Fruit fly (Drosophila melanogaster): Measurements from ENCODE around the gene CG34165.

The CG34165 gene

DNA sequence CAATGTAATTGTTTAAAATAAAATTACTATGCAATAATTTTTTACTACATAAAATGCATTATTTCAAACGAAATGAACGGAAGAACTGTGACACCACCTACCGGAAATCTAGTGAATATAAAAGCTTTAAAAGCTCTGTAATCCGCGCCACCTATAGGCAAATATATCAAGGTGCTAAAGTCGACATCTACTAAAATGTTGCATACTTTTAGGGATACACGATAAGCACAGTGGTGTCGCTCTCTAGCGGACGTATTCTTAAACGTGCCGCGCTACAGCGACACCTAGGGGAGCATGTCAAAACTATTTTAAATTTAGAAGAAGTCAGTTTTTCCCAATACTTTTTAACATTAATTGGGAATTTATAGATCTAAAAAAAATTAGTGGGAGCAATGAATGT is 7.4 kb upstream of the CG34165 start (continued):
- TF ChIP-seq tap (tag; optimal IDR thresholded peaks at IDR 0.05), result no peak
- TF ChIP-seq CG1529 (GFP tag; optimal IDR thresholded peaks at IDR 0.05), result no peak
- TF ChIP-seq Camta (GFP tag; optimal IDR thresholded peaks at IDR 0.05), result peak; percentile 85
- no peak for TF ChIP-seq crp (GFP tag; optimal IDR thresholded peaks at IDR 0.05)
- TF ChIP-seq CG31365 (tag; optimal IDR thresholded peaks at IDR 0.05), result peak; percentile 66
- peak; percentile 65 for TF ChIP-seq CG17912 (GFP tag; optimal IDR thresholded peaks at IDR 0.05)
- TF ChIP-seq CG3847 (GFP tag; IDR thresholded peaks at IDR 0.05), result peak; percentile 77
- TF ChIP-seq dmrt99B (tag; optimal IDR thresholded peaks at IDR 0.05), result peak; percentile 66
- peak; percentile 56; the same call in 1 of the 2 replicates for TF ChIP-seq Xrp1 (GFP tag; IDR thresholded peaks at IDR 0.05)
- no peak for TF ChIP-seq CG12219 (GFP tag; optimal IDR thresholded peaks at IDR 0.05)
- no peak for TF ChIP-seq CG16813 (GFP tag; IDR thresholded peaks at IDR 0.05; ENCODE audit: partially characterized antibody)
- TF ChIP-seq slou (GFP tag; optimal IDR thresholded peaks at IDR 0.05), result peak; percentile 39
- peak; percentile 54 for TF ChIP-seq da (GFP tag; optimal IDR thresholded peaks at IDR 0.05)
- TF ChIP-seq CG11696 (GFP tag; IDR thresholded peaks at IDR 0.05), result 0 out of 2 replicates have a peak, but pooled peaks have one; percentile 28
- no peak for TF ChIP-seq chm (GFP tag; IDR thresholded peaks at IDR 0.05)
- no peak for TF ChIP-seq CG3407 (GFP tag; optimal IDR thresholded peaks at IDR 0.05)
- TF ChIP-seq p53 (GFP tag; optimal IDR thresholded peaks at IDR 0.05), result peak; percentile 80
- TF ChIP-seq BEAF-32 (GFP tag; optimal IDR thresholded peaks at IDR 0.05), result no peak
- peak; percentile 27 for TF ChIP-seq CG10565 (GFP tag; optimal IDR thresholded peaks at IDR 0.05)
- no peak for TF ChIP-seq Sin3A (optimal IDR thresholded peaks at IDR 0.05)
- peak; percentile 71 for TF ChIP-seq jumu (GFP tag; optimal IDR thresholded peaks at IDR 0.05)
- peak; percentile 49; the same call in 1 of the 2 replicates for TF ChIP-seq cas (GFP tag; IDR thresholded peaks at IDR 0.05)
- 0 out of 3 replicates have a peak, but pooled peaks have one; percentile 33 for TF ChIP-seq CG3726 (GFP tag; IDR thresholded peaks at IDR 0.05)
- TF ChIP-seq Dp (GFP tag; optimal IDR thresholded peaks at IDR 0.05), result peak; percentile 57
- TF ChIP-seq CG6175 (GFP tag; IDR thresholded peaks at IDR 0.05), result 0 out of 3 replicates have a peak, but pooled peaks have one; percentile 29
- TF ChIP-seq CG10366 (GFP tag; IDR thresholded peaks at IDR 0.05), result no peak; the same call in 1 of the 2 replicates
- peak; percentile 32 for TF ChIP-seq trh (GFP tag; optimal IDR thresholded peaks at IDR 0.05)
- TF ChIP-seq CG34376 (GFP tag; optimal IDR thresholded peaks at IDR 0.05), result peak; percentile 16
- TF ChIP-seq amos (GFP tag; IDR thresholded peaks at IDR 0.05; ENCODE audit: partially characterized antibody), result no peak; the same call in 1 of the 2 replicates
- TF ChIP-seq bbx (GFP tag; IDR thresholded peaks at IDR 0.05; ENCODE audit: partially characterized antibody), result peak; percentile 53; the same call in 1 of the 2 replicates
- no peak; the same call in 1 of the 2 replicates for TF ChIP-seq inv (GFP tag; IDR thresholded peaks at IDR 0.05; ENCODE audit: partially characterized antibody)
- TF ChIP-seq CG4360 (GFP tag; IDR thresholded peaks at IDR 0.05), result peak; percentile 31; the same call in 1 of the 2 replicates
- no peak for TF ChIP-seq CG7745 (tag; optimal IDR thresholded peaks at IDR 0.05)
- no peak for TF ChIP-seq kah (GFP tag; optimal IDR thresholded peaks at IDR 0.05)
- no peak for TF ChIP-seq jigr1 (GFP tag; IDR thresholded peaks at IDR 0.05)
- TF ChIP-seq CG10267 (tag; optimal IDR thresholded peaks at IDR 0.05), result peak; percentile 73
- TF ChIP-seq bowl (GFP tag; IDR thresholded peaks at IDR 0.05), result no peak
- peak; percentile 66 for TF ChIP-seq CG14441 (GFP tag; IDR thresholded peaks at IDR 0.05)
- no peak for TF ChIP-seq sqz (GFP tag; optimal IDR thresholded peaks at IDR 0.05)
- peak; percentile 79; the same call in 2 of the 3 replicates for TF ChIP-seq Mrtf (GFP tag; IDR thresholded peaks at IDR 0.05)
- no peak for TF ChIP-seq vnd (GFP tag; IDR thresholded peaks at IDR 0.05; ENCODE audit: partially characterized antibody)
- peak; percentile 68 for TF ChIP-seq Awh (GFP tag; IDR thresholded peaks at IDR 0.05)
- no peak for TF ChIP-seq HLH4C (GFP tag; IDR thresholded peaks at IDR 0.05; ENCODE audit: partially characterized antibody)
- TF ChIP-seq HHEX (GFP tag; optimal IDR thresholded peaks at IDR 0.05), result peak; percentile 29
- peak; percentile 50; the same call in 1 of the 2 replicates for TF ChIP-seq wdn (GFP tag; IDR thresholded peaks at IDR 0.05)
- peak; percentile 16 for TF ChIP-seq Dek (tag; optimal IDR thresholded peaks at IDR 0.05)
- peak; percentile 54 for TF ChIP-seq CG12155 (GFP tag; optimal IDR thresholded peaks at IDR 0.05)
- TF ChIP-seq CG32532 (GFP tag; IDR thresholded peaks at IDR 0.05), result peak; percentile 94
- peak; percentile 34; the same call in 1 of the 2 replicates for TF ChIP-seq CG17612 (GFP tag; IDR thresholded peaks at IDR 0.05)
- TF ChIP-seq CG2129 (GFP tag; IDR thresholded peaks at IDR 0.05; ENCODE audit: partially characterized antibody), result no peak

All from whole organism, embryonic.